Fruit fly (Drosophila melanogaster): ENCODE results near the gene dob.

The dob gene

DNA sequence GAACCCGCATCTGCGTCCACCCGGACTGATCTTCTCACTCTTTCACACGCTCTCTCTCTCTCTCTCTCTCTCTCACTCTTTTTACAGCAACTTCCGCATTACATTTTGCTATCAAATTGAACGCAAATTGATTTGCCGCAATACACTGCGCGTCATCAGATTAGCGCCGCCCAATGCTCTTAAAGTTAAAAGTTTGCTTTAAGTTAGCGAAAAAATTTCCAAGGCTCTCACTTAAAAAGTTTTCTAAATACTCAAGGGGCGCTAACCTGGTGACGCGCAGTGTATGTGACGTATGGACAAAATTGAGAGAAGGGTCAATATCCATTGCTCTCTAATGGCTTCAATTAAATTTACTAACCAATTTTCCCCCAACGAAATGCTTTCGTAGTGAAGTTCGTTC is 44.6 kb upstream of the dob start (continued):
- peak; percentile 78 for TF ChIP-seq esn (GFP tag; optimal IDR thresholded peaks at IDR 0.05)
- no peak for TF ChIP-seq fd85E (GFP tag; optimal IDR thresholded peaks at IDR 0.05)
- TF ChIP-seq Blimp-1 (GFP tag; optimal IDR thresholded peaks at IDR 0.05): peak; percentile 46
- peak; percentile 73 for TF ChIP-seq Sox102F (GFP tag; optimal IDR thresholded peaks at IDR 0.05)
- TF ChIP-seq CG6792 (GFP tag; optimal IDR thresholded peaks at IDR 0.05): peak; percentile 69
- peak; percentile 56 for TF ChIP-seq CG8632 (GFP tag; optimal IDR thresholded peaks at IDR 0.05)
- peak; percentile 29 for TF ChIP-seq dac (GFP tag; optimal IDR thresholded peaks at IDR 0.05)
- TF ChIP-seq CG6808 (GFP tag; optimal IDR thresholded peaks at IDR 0.05): peak; percentile 40
- peak; percentile 53 for TF ChIP-seq Eip93F (GFP tag; optimal IDR thresholded peaks at IDR 0.05)
- TF ChIP-seq Eip75B (GFP tag; optimal IDR thresholded peaks at IDR 0.05): peak; percentile 63
- TF ChIP-seq CG1621 (tag; optimal IDR thresholded peaks at IDR 0.05): peak; percentile 39
- peak; percentile 80 for TF ChIP-seq Met (GFP tag; optimal IDR thresholded peaks at IDR 0.05)
- TF ChIP-seq Hr4 (GFP tag; optimal IDR thresholded peaks at IDR 0.05): peak; percentile 76
- peak; percentile 83 for TF ChIP-seq CG6163 (GFP tag; IDR thresholded peaks at IDR 0.05)
- TF ChIP-seq CG10669 (GFP tag; optimal IDR thresholded peaks at IDR 0.05): peak; percentile 70
- no peak for TF ChIP-seq Hr38 (GFP tag; optimal IDR thresholded peaks at IDR 0.05)
- TF ChIP-seq Ets96B (tag; optimal IDR thresholded peaks at IDR 0.05): peak; percentile 48
- TF ChIP-seq svp (GFP tag): peak; percentile 83
- TF ChIP-seq CG4318 (GFP tag; optimal IDR thresholded peaks at IDR 0.05): peak; percentile 26
- no peak; the same call in 1 of the 2 replicates for TF ChIP-seq Gug (GFP tag; IDR thresholded peaks at IDR 0.05)

- TF ChIP-seq Eip78C (GFP tag) (peak; percentile 55), svp (GFP tag) (peak; percentile 54), CG10631 (GFP tag; optimal IDR thresholded peaks at IDR 0.05) (no peak)
Observed at dm6 chrX:15023395-15023794, 43.4 kb upstream of the dob start.

DNA sequence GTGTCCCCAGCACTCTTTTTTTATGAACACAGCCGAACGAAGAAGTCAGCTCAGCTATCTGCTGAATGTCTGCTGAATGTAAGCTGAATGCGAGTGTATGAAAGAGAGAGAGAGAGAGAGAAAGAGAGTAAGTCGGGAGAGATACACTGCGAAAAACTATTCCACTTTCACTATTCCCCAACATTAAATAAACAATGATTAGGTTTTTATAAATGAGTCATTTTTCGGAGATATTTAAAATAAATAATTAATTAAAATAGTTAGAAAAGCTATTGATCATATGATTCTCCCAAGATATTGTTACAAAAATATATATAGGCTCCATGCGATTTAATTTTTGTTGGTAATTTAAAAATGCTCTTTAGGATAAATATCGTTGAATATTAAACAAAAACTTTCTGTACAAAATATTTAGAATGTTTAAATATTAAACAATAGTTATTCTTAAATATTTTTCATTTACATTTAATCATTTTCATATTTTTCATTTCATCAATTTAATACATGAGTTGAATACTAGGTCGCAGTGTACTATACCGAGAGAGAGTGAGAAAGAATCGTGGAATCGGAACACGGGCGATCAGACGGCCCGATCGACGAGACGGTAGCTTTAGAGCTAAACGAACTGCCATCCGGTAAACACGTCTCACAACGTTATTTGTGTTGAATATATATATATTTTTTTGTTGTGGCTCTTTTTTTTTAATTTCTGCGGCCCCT is 42.8 kb upstream of the dob start, which contains the start of gene be:
TSS of gene be (plus strand) at position 611 of the 720 bp plus-strand sequence.
- peak; percentile 18 for TF ChIP-seq CG10669 (GFP tag; optimal IDR thresholded peaks at IDR 0.05)
- TF ChIP-seq salr (GFP tag; optimal IDR thresholded peaks at IDR 0.05): peak in 1 of 2 experiments; percentile 68
- TF ChIP-seq pdm3 (GFP tag; optimal IDR thresholded peaks at IDR 0.05): peak; percentile 32
- TF ChIP-seq CG1621 (tag; optimal IDR thresholded peaks at IDR 0.05): no peak
- peak; percentile 16 for TF ChIP-seq Smox (GFP tag; optimal IDR thresholded peaks at IDR 0.05)
- TF ChIP-seq Hr38 (GFP tag; optimal IDR thresholded peaks at IDR 0.05): no peak
- TF ChIP-seq CG3919 (GFP tag; optimal IDR thresholded peaks at IDR 0.05): peak; percentile 45
- peak; percentile 76 for TF ChIP-seq Eip78C (GFP tag)
- peak; percentile 63 for TF ChIP-seq CG15336 (GFP tag; IDR thresholded peaks at IDR 0.05)
- TF ChIP-seq Hr4 (GFP tag; optimal IDR thresholded peaks at IDR 0.05): no peak
- TF ChIP-seq CG32006 (GFP tag; optimal IDR thresholded peaks at IDR 0.05): peak; percentile 75
- TF ChIP-seq topi (GFP tag; optimal IDR thresholded peaks at IDR 0.05): no peak
- peak; percentile 41 to 66 for TF ChIP-seq ss (GFP tag; optimal IDR thresholded peaks at IDR 0.05)
- TF ChIP-seq spab (GFP tag; optimal IDR thresholded peaks at IDR 0.05): peak; percentile 49
- peak; percentile 66 for TF ChIP-seq CG34406 (GFP tag; optimal IDR thresholded peaks at IDR 0.05)
- peak; percentile 18 for TF ChIP-seq Met (GFP tag; optimal IDR thresholded peaks at IDR 0.05)
- no peak for TF ChIP-seq CG6854 (GFP tag; optimal IDR thresholded peaks at IDR 0.05)
- peak; percentile 59 for TF ChIP-seq dsx (GFP tag; optimal IDR thresholded peaks at IDR 0.05; ENCODE audit: poor library complexity, severe bottlenecking)
- TF ChIP-seq CG31627 (GFP tag; optimal IDR thresholded peaks at IDR 0.05): no peak
- peak; percentile 76 for TF ChIP-seq Ets96B (tag; optimal IDR thresholded peaks at IDR 0.05)
- peak; percentile 57 for TF ChIP-seq CG11762 (GFP tag; optimal IDR thresholded peaks at IDR 0.05; ENCODE audit: insufficient read depth)
- no peak for TF ChIP-seq dac (GFP tag; optimal IDR thresholded peaks at IDR 0.05)
- peak; percentile 4 for TF ChIP-seq CG11902 (GFP tag; optimal IDR thresholded peaks at IDR 0.05)
- TF ChIP-seq Eip75B (GFP tag; optimal IDR thresholded peaks at IDR 0.05): no peak
- peak; percentile 47 for TF ChIP-seq Sox102F (GFP tag; optimal IDR thresholded peaks at IDR 0.05)
- TF ChIP-seq OdsH (GFP tag; optimal IDR thresholded peaks at IDR 0.05): peak; percentile 32
- peak; percentile 64; the same call in 2 of the 3 replicates for TF ChIP-seq CG8119 (GFP tag; IDR thresholded peaks at IDR 0.05)
- TF ChIP-seq Lpt (GFP tag; optimal IDR thresholded peaks at IDR 0.05): no peak
- peak; percentile 33 for TF ChIP-seq vri (GFP tag; optimal IDR thresholded peaks at IDR 0.05)
- TF ChIP-seq Sox14 (GFP tag; optimal IDR thresholded peaks at IDR 0.05): peak; percentile 24
- TF ChIP-seq CG10631 (GFP tag; optimal IDR thresholded peaks at IDR 0.05): peak; percentile 70
- TF ChIP-seq net (GFP tag; optimal IDR thresholded peaks at IDR 0.05): no peak
- no peak for TF ChIP-seq Hr39 (GFP tag; optimal IDR thresholded peaks at IDR 0.05)
- TF ChIP-seq esn (GFP tag; optimal IDR thresholded peaks at IDR 0.05): peak; percentile 74
- no peak for TF ChIP-seq fd59A (GFP tag; optimal IDR thresholded peaks at IDR 0.05)

Data from whole organism, prepupa.